Worm (Caenorhabditis elegans): Measurements from ENCODE around the gene lgc-12.
A peak's percentile ranks its signal among the peaks of the same experiment; 100 is the strongest.

Gene lgc-12

ce11 chrIII:7542037-7542436 is 19.9 kb upstream of the lgc-12 start:
- TF ChIP-seq elt-2 (tag; optimal IDR thresholded peaks at IDR 0.05) (peak; percentile 94), ztf-16 (tag; optimal IDR thresholded peaks at IDR 0.05) (no peak), tbx-2 (tag; optimal IDR thresholded peaks at IDR 0.05) (no peak), pha-4 (tag; optimal IDR thresholded peaks at IDR 0.05) (no peak), pax-1 (tag; optimal IDR thresholded peaks at IDR 0.05) (no peak)

ce11 chrIII:7544211-7544610 is 17.8 kb upstream of the lgc-12 start:
- no peak for TF ChIP-seq ceh-45 (GFP tag; IDR thresholded peaks at IDR 0.05)
- TF ChIP-seq ztf-16 (tag; optimal IDR thresholded peaks at IDR 0.05), result no peak
- peak; percentile 6 for TF ChIP-seq ceh-18 (tag; optimal IDR thresholded peaks at IDR 0.05)
- peak; percentile 80 for TF ChIP-seq unc-55 (GFP tag; optimal IDR thresholded peaks at IDR 0.05)

DNA sequence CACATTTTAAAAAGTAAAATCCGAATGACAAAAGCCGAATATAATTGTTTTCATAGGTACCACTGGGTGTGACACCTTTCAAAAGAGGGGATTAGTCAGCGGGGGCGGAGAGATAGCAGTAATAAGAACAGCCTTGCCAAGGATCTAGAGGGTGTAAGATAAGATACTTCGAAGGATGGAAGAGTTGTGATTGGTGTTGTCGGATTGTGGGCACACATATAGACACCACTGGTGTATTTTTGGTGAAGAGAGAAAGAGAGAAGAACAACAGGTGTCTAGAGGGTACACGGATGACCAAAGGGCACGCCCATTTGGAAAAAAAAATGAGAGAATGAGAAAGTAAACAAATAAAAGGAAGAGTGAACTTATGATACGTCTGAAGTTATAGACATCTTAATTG is 16.8 kb upstream of the lgc-12 start:
- TF ChIP-seq rnt-1 (tag; optimal IDR thresholded peaks at IDR 0.05) (peak; percentile 20), unc-3 (GFP tag; conservative IDR thresholded peaks at IDR 0.05) (no peak), unc-3 (tag; optimal IDR thresholded peaks at IDR 0.05) (no peak), nfya-1 (tag; optimal IDR thresholded peaks at IDR 0.05) (peak; percentile 18), fkh-10 (GFP tag; optimal IDR thresholded peaks at IDR 0.05) (no peak), unc-55 (GFP tag; optimal IDR thresholded peaks at IDR 0.05) (peak; percentile 33), fax-1 (tag; optimal IDR thresholded peaks at IDR 0.05) (no peak)

- TF ChIP-seq unc-55 (GFP tag; optimal IDR thresholded peaks at IDR 0.05), result peak; percentile 86
- no peak for TF ChIP-seq sdc-2 (tag; optimal IDR thresholded peaks at IDR 0.05)
Observed at ce11 chrIII:7548963-7549362, 13.0 kb upstream of the lgc-12 start.

DNA sequence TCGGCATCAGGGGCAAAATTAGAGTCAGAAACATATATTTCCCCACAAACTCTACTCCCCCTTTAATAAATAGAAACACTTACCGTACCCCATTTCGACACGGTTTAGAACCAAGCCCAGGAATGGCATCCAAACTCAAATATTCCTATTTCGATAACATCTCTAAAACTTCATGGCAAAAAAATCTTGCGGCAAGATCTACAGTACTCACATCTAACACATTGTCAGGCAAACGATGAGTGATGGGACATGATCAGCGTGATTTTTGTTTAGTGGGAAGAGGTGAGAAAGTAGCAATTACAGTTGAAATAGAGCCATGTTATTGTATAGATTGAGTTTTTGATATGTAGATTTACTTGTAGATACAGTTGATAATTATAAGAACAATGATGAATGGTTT is 11.0 kb upstream of the lgc-12 start:
- no peak for TF ChIP-seq ceh-2 (tag; optimal IDR thresholded peaks at IDR 0.05)
- TF ChIP-seq ceh-45 (GFP tag; IDR thresholded peaks at IDR 0.05), result no peak
- TF ChIP-seq tbx-2 (tag; optimal IDR thresholded peaks at IDR 0.05), result no peak
- TF ChIP-seq pat-9 (tag; optimal IDR thresholded peaks at IDR 0.05), result no peak
- no peak for TF ChIP-seq F13H6.1 (tag; optimal IDR thresholded peaks at IDR 0.05)
- no peak for TF ChIP-seq ceh-19 (GFP tag; optimal IDR thresholded peaks at IDR 0.05)
- TF ChIP-seq K09A11.1 (tag; optimal IDR thresholded peaks at IDR 0.05; ENCODE audit: insufficient read depth), result no peak
- TF ChIP-seq ets-4 (tag; optimal IDR thresholded peaks at IDR 0.05), result no peak
- TF ChIP-seq ceh-30 (tag; optimal IDR thresholded peaks at IDR 0.05), result no peak
- TF ChIP-seq ref-2 (tag; optimal IDR thresholded peaks at IDR 0.05), result no peak
- TF ChIP-seq ztf-16 (tag; optimal IDR thresholded peaks at IDR 0.05), result no peak
- no peak for TF ChIP-seq unc-55 (GFP tag; optimal IDR thresholded peaks at IDR 0.05)
- TF ChIP-seq ceh-14 (tag; optimal IDR thresholded peaks at IDR 0.05), result no peak
- TF ChIP-seq nhr-11 (tag; optimal IDR thresholded peaks at IDR 0.05), result no peak
- no peak for TF ChIP-seq sdc-2 (tag; optimal IDR thresholded peaks at IDR 0.05)
- TF ChIP-seq hlh-30 (tag; optimal IDR thresholded peaks at IDR 0.05; ENCODE audit: insufficient read depth), result no peak
- no peak for TF ChIP-seq odd-2 (tag; optimal IDR thresholded peaks at IDR 0.05)
- no peak for TF ChIP-seq pax-1 (tag; optimal IDR thresholded peaks at IDR 0.05)

ce11 chrIII:7552859-7553258 is 9.1 kb upstream of the lgc-12 start:
- no peak for TF ChIP-seq pat-9 (tag; optimal IDR thresholded peaks at IDR 0.05)
- TF ChIP-seq ztf-16 (tag; optimal IDR thresholded peaks at IDR 0.05), result no peak
- no peak for TF ChIP-seq pha-4 (tag; optimal IDR thresholded peaks at IDR 0.05)
- TF ChIP-seq ama-1 (optimal IDR thresholded peaks at IDR 0.05), result no peak
- TF ChIP-seq hlh-15 (tag; optimal IDR thresholded peaks at IDR 0.05), result no peak
- TF ChIP-seq T23F11.4 (GFP tag; optimal IDR thresholded peaks at IDR 0.05), result no peak
- no peak for TF ChIP-seq lim-6 (tag; optimal IDR thresholded peaks at IDR 0.05)
- no peak for TF ChIP-seq ceh-31 (tag; optimal IDR thresholded peaks at IDR 0.05)
- no peak for TF ChIP-seq ceh-9 (tag; optimal IDR thresholded peaks at IDR 0.05)
- no peak for TF ChIP-seq nhr-11 (tag; optimal IDR thresholded peaks at IDR 0.05)
- no peak for TF ChIP-seq ttx-3 (tag; optimal IDR thresholded peaks at IDR 0.05)
- TF ChIP-seq npax-4 (tag; optimal IDR thresholded peaks at IDR 0.05), result no peak
- TF ChIP-seq pax-1 (tag; optimal IDR thresholded peaks at IDR 0.05), result no peak
